Worm (Caenorhabditis elegans): Measurements from ENCODE around the gene clec-71.

Gene clec-71

ce11 chrIV:3906393-3906792 is 30.9 kb upstream of the clec-71 start, which contains the start of gene F56D6.11:
Gene F56D6.11, minus strand, starts transcription at chrIV:3906493.
- TF ChIP-seq B0019.2 (GFP tag; conservative IDR thresholded peaks at IDR 0.05) (no peak), pbrm-1 (GFP tag; IDR thresholded peaks at IDR 0.05) (no peak), hrde-1 (tag; optimal IDR thresholded peaks at IDR 0.05; ENCODE audit: borderline replicate concordance) (no peak), athp-1 (tag; optimal IDR thresholded peaks at IDR 0.05) (no peak), rec-8 (tag; optimal IDR thresholded peaks at IDR 0.05) (no peak), bed-2 (GFP tag; IDR thresholded peaks at IDR 0.05) (no peak), hmg-20 (GFP tag; IDR thresholded peaks at IDR 0.05) (no peak)

DNA sequence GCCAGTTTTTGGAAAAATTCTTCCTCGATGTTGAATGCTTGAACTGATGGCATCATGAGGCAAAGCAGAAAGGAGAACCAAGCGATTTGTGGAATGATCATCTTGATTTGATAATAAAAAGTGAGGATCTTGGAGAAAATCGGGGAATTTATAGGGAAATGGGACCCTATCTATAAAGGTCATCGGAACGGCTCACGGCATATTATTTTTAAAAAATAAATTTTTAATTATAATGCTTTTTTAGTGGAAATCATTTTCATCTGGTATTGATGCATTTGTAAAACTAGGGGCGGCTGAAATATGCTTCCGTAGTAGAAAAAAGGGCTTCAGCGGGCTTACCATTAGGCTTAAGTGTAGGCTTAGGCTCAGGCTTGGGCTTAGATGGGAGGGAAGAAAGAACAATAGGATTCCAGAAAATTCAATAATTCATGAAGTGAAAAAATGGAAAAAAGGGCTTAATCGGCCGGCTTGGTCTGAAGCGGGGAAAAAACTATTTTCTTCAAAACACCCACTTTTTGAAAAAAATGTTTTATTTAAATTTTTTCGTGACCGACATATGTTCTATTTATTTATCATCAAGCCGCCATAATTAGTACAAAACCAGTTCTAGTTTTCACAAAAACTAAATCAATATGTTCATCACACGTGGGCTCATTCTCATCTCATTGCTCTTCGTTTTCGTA is 29.6 kb upstream of the clec-71 start, which contains the start of the genes F56D6.22 and F56D6.12:
F56D6.22 (minus strand) TSS at position 101 of the 683 bp plus-strand sequence.
F56D6.12 (plus strand) TSS at position 633 of the 683 bp plus-strand sequence.
- TF ChIP-seq ceh-40 (GFP tag; IDR thresholded peaks at IDR 0.05) (no peak), ccch-3 (GFP tag; optimal IDR thresholded peaks at IDR 0.05) (no peak), ZK185.1 (tag; optimal IDR thresholded peaks at IDR 0.05; ENCODE audit: poor library complexity, severe bottlenecking) (no peak), F37B4.10 (GFP tag; IDR thresholded peaks at IDR 0.05) (no peak), mcd-1 (GFP tag; IDR thresholded peaks at IDR 0.05) (no peak), lin-40 (tag; optimal IDR thresholded peaks at IDR 0.05) (no peak), snpc-1.1 (tag; optimal IDR thresholded peaks at IDR 0.05; ENCODE audit: insufficient read depth) (no peak), F33H1.4 (GFP tag; IDR thresholded peaks at IDR 0.05) (no peak), akir-1 (GFP tag; optimal IDR thresholded peaks at IDR 0.05) (no peak), chd-7 (tag; optimal IDR thresholded peaks at IDR 0.05) (no peak), ztf-25 (GFP tag; IDR thresholded peaks at IDR 0.05) (no peak), tbx-9 (tag; optimal IDR thresholded peaks at IDR 0.05; ENCODE audit: borderline replicate concordance) (no peak), nhr-90 (tag; optimal IDR thresholded peaks at IDR 0.05) (no peak), mel-28 (tag; optimal IDR thresholded peaks at IDR 0.05; ENCODE audit: borderline replicate concordance) (no peak), F55B11.4 (tag; optimal IDR thresholded peaks at IDR 0.05; ENCODE audit: borderline replicate concordance, insufficient read depth) (no peak), snpc-3.4 (tag; optimal IDR thresholded peaks at IDR 0.05) (no peak), nhr-179 (tag; optimal IDR thresholded peaks at IDR 0.05) (no peak), ztf-18 (tag; optimal IDR thresholded peaks at IDR 0.05) (no peak), madf-8 (GFP tag; conservative IDR thresholded peaks at IDR 0.05) (no peak), hsf-1 (GFP tag; IDR thresholded peaks at IDR 0.05) (no peak)

DNA sequence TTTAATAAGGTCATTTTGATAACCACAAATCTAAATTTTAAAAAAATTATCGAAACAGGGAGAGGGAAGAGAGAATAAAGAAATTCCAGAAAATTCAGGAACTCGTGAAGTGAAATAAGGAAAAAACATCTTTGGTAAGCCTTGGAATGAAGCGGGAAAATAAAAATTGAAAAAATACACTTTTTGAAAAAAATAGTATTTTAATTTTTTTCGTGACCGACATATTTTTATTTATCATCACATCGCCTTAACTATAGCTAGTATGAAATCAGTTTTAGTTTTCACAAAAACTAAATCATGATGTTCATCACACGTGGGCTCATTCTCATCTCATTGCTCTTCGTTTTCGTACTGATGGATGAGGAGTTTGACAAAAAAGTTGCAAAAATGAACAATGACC is 28.1 kb upstream of the clec-71 start, which contains the start of gene F56D6.13:
F56D6.13 (plus strand) TSS at position 301 of the 400 bp plus-strand sequence.
- TF ChIP-seq T07F8.4 (tag; optimal IDR thresholded peaks at IDR 0.05): no peak
- TF ChIP-seq B0019.2 (GFP tag; conservative IDR thresholded peaks at IDR 0.05): no peak
- no peak for TF ChIP-seq mes-4 (tag; optimal IDR thresholded peaks at IDR 0.05)
- no peak for TF ChIP-seq mcd-1 (GFP tag; IDR thresholded peaks at IDR 0.05)
- TF ChIP-seq lin-40 (tag; optimal IDR thresholded peaks at IDR 0.05): no peak
- TF ChIP-seq ceh-91 (GFP tag; IDR thresholded peaks at IDR 0.05): no peak
- TF ChIP-seq chd-7 (tag; optimal IDR thresholded peaks at IDR 0.05): no peak
- no peak for TF ChIP-seq B0035.1 (tag; optimal IDR thresholded peaks at IDR 0.05)
- TF ChIP-seq ceh-79 (tag; optimal IDR thresholded peaks at IDR 0.05): no peak
- no peak for TF ChIP-seq ceh-58 (GFP tag; IDR thresholded peaks at IDR 0.05)
- TF ChIP-seq zfh-2 (GFP tag; conservative IDR thresholded peaks at IDR 0.05): no peak
- no peak for TF ChIP-seq attf-6 (GFP tag; IDR thresholded peaks at IDR 0.05)
- TF ChIP-seq attf-5 (GFP tag; optimal IDR thresholded peaks at IDR 0.05): no peak
- TF ChIP-seq tbx-9 (tag; optimal IDR thresholded peaks at IDR 0.05; ENCODE audit: borderline replicate concordance): no peak
- TF ChIP-seq K11D2.4 (GFP tag; IDR thresholded peaks at IDR 0.05): no peak
- TF ChIP-seq F55B11.4 (tag; optimal IDR thresholded peaks at IDR 0.05; ENCODE audit: borderline replicate concordance, insufficient read depth): no peak

Measured in whole organism, young adult.